Fruit fly (Drosophila melanogaster) whole organism, embryonic: ENCODE results near the gene Cat.
A peak's percentile ranks its signal among the peaks of the same experiment; 100 is the strongest.

Experiments used
- ATbp ChIP-seq: fragments of 200-800 bp; sonication (Bioruptor generic); optimal IDR thresholded peaks from 2 replicates; lab custom pipeline; 2017; ENCODE audit warnings: missing biosample characterization, mild to moderate bottlenecking, missing genetic modification characterization, missing genetic modification reagents
- Aef1 ChIP-seq: fragments of 200-800 bp; sonication (Bioruptor generic); IDR thresholded peaks from 3 replicates; pipeline ENCODE4 v1.3.6; 2022; ENCODE audit warnings: missing biosample characterization, missing genetic modification characterization
- Blimp-1 ChIP-seq: fragments of 200-800 bp; sonication (Bioruptor generic); optimal IDR thresholded peaks from 3 replicates; lab custom pipeline; 2018; ENCODE audit warnings: missing biosample characterization, missing genetic modification characterization, mild to moderate bottlenecking, moderate library complexity, missing genetic modification reagents
- CG11560 ChIP-seq: fragments of 200-800 bp; sonication (Bioruptor generic); IDR thresholded peaks from 3 replicates; pipeline ENCODE4 v1.3.6; 2022; ENCODE audit warnings: missing biosample characterization, missing genetic modification characterization
- CG12219 ChIP-seq: fragments of 200-800 bp; sonication (Bioruptor generic); optimal IDR thresholded peaks from 3 replicates; lab custom pipeline; 2018; ENCODE audit warnings: missing biosample characterization, mild to moderate bottlenecking, missing genetic modification characterization
- CG12391 ChIP-seq: fragments of 200-800 bp; sonication (Bioruptor generic); optimal IDR thresholded peaks from 3 replicates; lab custom pipeline; 2018; ENCODE audit warnings: missing biosample characterization, mild to moderate bottlenecking, missing genetic modification characterization, moderate library complexity
- CG14050 ChIP-seq: fragments of 200-800 bp; sonication (Bioruptor generic); IDR thresholded peaks from 3 replicates; pipeline ENCODE4 v1.3.6; 2022; ENCODE audit warnings: missing biosample characterization, missing genetic modification characterization
- CG1602 ChIP-seq: fragments of 200-800 bp; sonication (Bioruptor generic); optimal IDR thresholded peaks from 3 replicates; lab custom pipeline; 2016; ENCODE audit warnings: missing biosample characterization, missing genetic modification characterization
- CG1603 ChIP-seq: fragments of 200-800 bp; sonication (Bioruptor generic); optimal IDR thresholded peaks from 2 replicates; lab custom pipeline; 2019; ENCODE audit warnings: missing biosample characterization, mild to moderate bottlenecking, missing genetic modification characterization, moderate library complexity
- CG16815 ChIP-seq: fragments of 200-800 bp; sonication (Bioruptor generic); optimal IDR thresholded peaks from 3 replicates; lab custom pipeline; 2017; ENCODE audit warnings: missing biosample characterization, mild to moderate bottlenecking, missing genetic modification characterization
- CG1832 ChIP-seq: fragments of 200-800 bp; sonication (Bioruptor generic); optimal IDR thresholded peaks from 2 replicates; lab custom pipeline; 2017; ENCODE audit warnings: missing biosample characterization, mild to moderate bottlenecking, missing genetic modification characterization, inconsistent platforms
- CG18764 ChIP-seq: fragments of 200-800 bp; sonication (Bioruptor generic); optimal IDR thresholded peaks from 3 replicates; lab custom pipeline; 2016; ENCODE audit warnings: missing biosample characterization, missing genetic modification characterization
- CG2202 ChIP-seq: fragments of 200-800 bp; sonication (Bioruptor generic); optimal IDR thresholded peaks from 2 replicates; lab custom pipeline; 2018; ENCODE audit warnings: missing biosample characterization, mild to moderate bottlenecking, missing genetic modification characterization
- CG7556 ChIP-seq: fragments of 200-800 bp; sonication (Bioruptor generic); optimal IDR thresholded peaks from 2 replicates; lab custom pipeline; 2017; ENCODE audit warnings: missing biosample characterization, mild to moderate bottlenecking, missing genetic modification characterization
- CG9609 ChIP-seq: fragments of 200-800 bp; sonication (Bioruptor generic); optimal IDR thresholded peaks from 3 replicates; lab custom pipeline; 2016; ENCODE audit warnings: missing biosample characterization, missing genetic modification characterization
- CG9727 ChIP-seq: fragments of 200-800 bp; sonication (Bioruptor generic); optimal IDR thresholded peaks from 3 replicates; lab custom pipeline; 2017; ENCODE audit warnings: missing biosample characterization, mild to moderate bottlenecking, missing genetic modification characterization
- CTCF ChIP-seq: fragments of 200-800 bp; sonication (Bioruptor generic); optimal IDR thresholded peaks from 2 replicates; lab custom pipeline; 2017; ENCODE audit warnings: missing biosample characterization, mild to moderate bottlenecking, missing genetic modification characterization, moderate library complexity
- D19B ChIP-seq: fragments of 200-800 bp; sonication (Bioruptor generic); optimal IDR thresholded peaks from 2 replicates; lab custom pipeline; 2017; ENCODE audit warnings: missing biosample characterization, mild to moderate bottlenecking, missing genetic modification characterization
- Deaf1 ChIP-seq: fragments of 200-800 bp; optimal IDR thresholded peaks from 3 replicates; lab custom pipeline; 2019; ENCODE audit warnings: missing biosample characterization, mild to moderate bottlenecking, missing genetic modification characterization, moderate library complexity
- Dll ChIP-seq: fragments of 200-800 bp; sonication (Bioruptor generic); IDR thresholded peaks from 4 replicates; pipeline ENCODE4 v1.3.6; 2022; ENCODE audit warnings: missing biosample characterization, missing genetic modification characterization; ENCODE audit not compliant: partially characterized antibody
- Gug ChIP-seq: fragments of 200-800 bp; sonication (Bioruptor generic); IDR thresholded peaks from 4 replicates; pipeline ENCODE4 v1.3.6; 2022; ENCODE audit warnings: missing biosample characterization, missing genetic modification characterization
- H2.0 ChIP-seq: fragments of 200-800 bp; sonication (Bioruptor generic); IDR thresholded peaks from 2 replicates; pipeline ENCODE4 v1.3.6; 2022; ENCODE audit warnings: missing biosample characterization, missing genetic modification characterization
- HLH4C ChIP-seq: fragments of 200-800 bp; sonication (Bioruptor generic); IDR thresholded peaks from 3 replicates; pipeline ENCODE4 v1.3.6; 2022; ENCODE audit warnings: missing biosample characterization, missing genetic modification characterization; ENCODE audit not compliant: partially characterized antibody
- HmgD ChIP-seq: fragments of 200-800 bp; sonication (Bioruptor generic); optimal IDR thresholded peaks from 3 replicates; lab custom pipeline; 2016; ENCODE audit warnings: missing biosample characterization, missing genetic modification characterization
- Hmx ChIP-seq: fragments of 200-800 bp; sonication (Bioruptor generic); optimal IDR thresholded peaks from 2 replicates; lab custom pipeline; 2016; ENCODE audit warnings: missing biosample characterization, missing genetic modification characterization
- Hr3 ChIP-seq: fragments of 200-800 bp; sonication (Bioruptor generic); optimal IDR thresholded peaks from 3 replicates; lab custom pipeline; 2016; ENCODE audit warnings: missing biosample characterization, missing genetic modification characterization
- MBD-R2 ChIP-seq: fragments of 200-800 bp; sonication (Bioruptor generic); IDR thresholded peaks from 2 replicates; pipeline ENCODE4 v1.3.6; 2022; ENCODE audit warnings: missing biosample characterization, missing genetic modification characterization
- Taf1 ChIP-seq: fragments of 200-800 bp; sonication (Bioruptor generic); IDR thresholded peaks from 2 replicates; pipeline ENCODE4 v1.3.6; 2022; ENCODE audit warnings: missing biosample characterization, missing genetic modification characterization
- bbx ChIP-seq: fragments of 200-800 bp; sonication (Bioruptor generic); IDR thresholded peaks from 2 replicates; pipeline ENCODE4 v1.3.6; 2022; ENCODE audit warnings: missing biosample characterization, missing genetic modification characterization; ENCODE audit not compliant: partially characterized antibody
- caup ChIP-seq: fragments of 200-800 bp; sonication (Bioruptor generic); optimal IDR thresholded peaks from 3 replicates; lab custom pipeline; 2017; ENCODE audit warnings: missing biosample characterization, mild to moderate bottlenecking, missing genetic modification characterization, moderate library complexity; ENCODE audit not compliant: severe bottlenecking
- chif ChIP-seq, 2 experiments: fragments of 200-800 bp; sonication (Bioruptor generic); optimal IDR thresholded peaks; 3 replicates each; lab custom pipeline; 2016; ENCODE audit warnings: missing biosample characterization in 2 of 2, missing genetic modification characterization in 2 of 2
- chn ChIP-seq: fragments of 200-800 bp; sonication (Bioruptor generic); optimal IDR thresholded peaks from 2 replicates; lab custom pipeline; 2016; ENCODE audit warnings: missing biosample characterization, missing genetic modification characterization
- cwo ChIP-seq: fragments of 200-800 bp; sonication (Bioruptor generic); optimal IDR thresholded peaks from 3 replicates; lab custom pipeline; 2017; ENCODE audit warnings: missing biosample characterization, missing genetic modification characterization, mild to moderate bottlenecking, moderate library complexity, missing genetic modification reagents
- en ChIP-seq: fragments of 200-800 bp; sonication (Bioruptor generic); optimal IDR thresholded peaks from 2 replicates; lab custom pipeline; 2016; ENCODE audit warnings: missing biosample characterization, missing genetic modification characterization
- fd102C ChIP-seq: fragments of 200-800 bp; sonication (Bioruptor generic); optimal IDR thresholded peaks from 2 replicates; lab custom pipeline; 2018; ENCODE audit warnings: missing biosample characterization, mild to moderate bottlenecking, missing genetic modification characterization, moderate library complexity
- gcm ChIP-seq: fragments of 200-800 bp; sonication (Bioruptor generic); optimal IDR thresholded peaks from 2 replicates; lab custom pipeline; 2019; ENCODE audit warnings: missing biosample characterization, mild to moderate bottlenecking, missing genetic modification characterization, moderate library complexity
- grau ChIP-seq: fragments of 200-800 bp; optimal IDR thresholded peaks from 3 replicates; lab custom pipeline; 2019; ENCODE audit warnings: missing biosample characterization, mild to moderate bottlenecking, missing genetic modification characterization, moderate library complexity
- grn ChIP-seq: fragments of 200-800 bp; sonication (Bioruptor generic); optimal IDR thresholded peaks from 3 replicates; lab custom pipeline; 2017; ENCODE audit warnings: missing biosample characterization, missing genetic modification characterization
- p53 ChIP-seq: fragments of 200-800 bp; sonication (Bioruptor generic); optimal IDR thresholded peaks from 2 replicates; lab custom pipeline; 2016; ENCODE audit warnings: missing biosample characterization, missing genetic modification characterization
- ranshi ChIP-seq: fragments of 200-800 bp; sonication (Bioruptor generic); IDR thresholded peaks from 2 replicates; pipeline ENCODE4 v1.3.6; 2022; ENCODE audit warnings: missing biosample characterization, missing genetic modification characterization
- row ChIP-seq: fragments of 200-800 bp; sonication (Bioruptor generic); IDR thresholded peaks from 3 replicates; pipeline ENCODE4 v1.3.6; 2022; ENCODE audit warnings: missing biosample characterization, missing genetic modification characterization
- stwl ChIP-seq: fragments of 200-800 bp; sonication (Bioruptor generic); optimal IDR thresholded peaks from 3 replicates; lab custom pipeline; 2018; ENCODE audit warnings: missing biosample characterization, mild to moderate bottlenecking, missing genetic modification characterization, moderate library complexity
- tgo ChIP-seq: fragments of 200-800 bp; sonication (Bioruptor generic); IDR thresholded peaks from 3 replicates; pipeline ENCODE4 v1.3.6; 2022; ENCODE audit warnings: missing biosample characterization, missing genetic modification characterization
- tll ChIP-seq, 2 experiments: fragments of 200-800 bp in 1 of 2; fragments of >200 bp in 1 of 2; sonication (Bioruptor generic) in 1 of 2; optimal IDR thresholded peaks; 2 replicates each; lab custom pipeline; 2017 to 2019; ENCODE audit warnings: missing biosample characterization in 2 of 2, missing genetic modification characterization in 2 of 2, mild to moderate bottlenecking in 1 of 2, moderate library complexity in 1 of 2
- vvl ChIP-seq: fragments of 200-800 bp; sonication (Bioruptor generic); IDR thresholded peaks from 2 replicates; pipeline ENCODE4 v1.3.6; 2022; ENCODE audit warnings: missing biosample characterization, missing genetic modification characterization
- zen2 ChIP-seq: fragments of 200-800 bp; sonication (Bioruptor generic); IDR thresholded peaks from 3 replicates; pipeline ENCODE4 v1.3.6; 2022; ENCODE audit warnings: missing biosample characterization, missing genetic modification characterization; ENCODE audit not compliant: partially characterized antibody

The Cat gene

dm6 chr3L:18869035-18869826 lies 46.8 kb downstream of the Cat start, which contains the start of gene Grx1 (continued):
- TF ChIP-seq ATbp (GFP tag; lab: Kevin White, UChicago) (peak; percentile 8), chif (GFP tag; optimal IDR thresholded peaks at IDR 0.05; lab: Kevin White, UChicago) (peak; percentile 38 to 49), HmgD (no peak), Dll (GFP tag; lab: Robert Waterston, UW) (no peak), CG2202 (tag; lab: Kevin White, UChicago) (peak; percentile 36), CG14050 (GFP tag; lab: Robert Waterston, UW) (peak; percentile 24; the same call in 1 of the 3 replicates), CG7556 (GFP tag; lab: Kevin White, UChicago) (peak; percentile 52), bbx (GFP tag; lab: Robert Waterston, UW) (no peak), Taf1 (GFP tag; lab: Robert Waterston, UW) (peak; percentile 32; the same call in 1 of the 2 replicates), CG12391 (tag; lab: Kevin White, UChicago) (peak; percentile 77), zen2 (GFP tag; lab: Robert Waterston, UW) (no peak), MBD-R2 (peak; percentile 84), cwo (GFP tag; lab: Kevin White, UChicago) (peak; percentile 14), fd102C (no peak), vvl (GFP tag; lab: Robert Waterston, UW) (peak; percentile 67), caup (peak; percentile 47), HLH4C (GFP tag; lab: Robert Waterston, UW) (no peak), tgo (GFP tag; lab: Robert Waterston, UW) (peak; percentile 26; the same call in 1 of the 3 replicates), Aef1 (GFP tag; lab: Robert Waterston, UW) (no peak), row (GFP tag; lab: Robert Waterston, UW) (peak; percentile 73), Blimp-1 (GFP tag; lab: Kevin White, UChicago) (peak; percentile 79), tll (GFP tag; optimal IDR thresholded peaks at IDR 0.05; lab: Kevin White, UChicago) (peak in 1 of 2 experiments; percentile 45), p53 (no peak), stwl (tag; lab: Kevin White, UChicago) (peak; percentile 75), chn (GFP tag; lab: Kevin White, UChicago) (no peak), en (GFP tag; lab: Kevin White, UChicago) (no peak), CG18764 (GFP tag; lab: Kevin White, UChicago) (peak; percentile 55), Hr3 (GFP tag; lab: Kevin White, UChicago) (peak; percentile 49), Hmx (GFP tag; lab: Kevin White, UChicago) (peak; percentile 33), CG9727 (GFP tag; lab: Kevin White, UChicago) (peak; percentile 49), H2.0 (GFP tag; lab: Robert Waterston, UW) (0 out of 2 replicates have a peak, but pooled peaks have one; percentile 20), D19B (GFP tag; lab: Kevin White, UChicago) (no peak), grn (peak; percentile 98), grau (tag; lab: Kevin White, UChicago) (peak; percentile 59), CG16815 (GFP tag; lab: Kevin White, UChicago) (no peak), CG1832 (GFP tag; lab: Kevin White, UChicago) (no peak), CG1602 (GFP tag; lab: Kevin White, UChicago) (peak; percentile 47), gcm (GFP tag; lab: Kevin White, UChicago) (peak; percentile 55), ranshi (GFP tag; lab: Robert Waterston, UW) (no peak), CTCF (GFP tag; lab: Kevin White, UChicago) (no peak), CG1603 (tag; lab: Kevin White, UChicago) (peak; percentile 57), Gug (GFP tag; lab: Robert Waterston, UW) (no peak), Deaf1 (tag; lab: Kevin White, UChicago) (peak; percentile 21), CG11560 (tag; lab: Robert Waterston, UW) (no peak), CG12219 (GFP tag; lab: Kevin White, UChicago) (peak; percentile 33), CG9609 (GFP tag; lab: Kevin White, UChicago) (peak; percentile 14)
